Worm (Caenorhabditis elegans) whole organism, early embryonic: ENCODE data around the gene mcm-10.

Experiments
- B0310.2 ChIP-seq: sonication (generic microtip); optimal IDR thresholded peaks from 2 replicates; lab custom pipeline; 2016; ENCODE audit warnings: mild to moderate bottlenecking, missing genetic modification characterization, missing compliant biosample characterization
- F13C5.2 ChIP-seq: sonication (generic microtip); optimal IDR thresholded peaks from 2 replicates; lab custom pipeline; 2017; ENCODE audit warnings: mild to moderate bottlenecking, missing genetic modification characterization, inconsistent platforms, missing compliant biosample characterization
- aly-1 ChIP-seq: sonication (generic microtip); optimal IDR thresholded peaks from 2 replicates; lab custom pipeline; 2016; ENCODE audit warnings: missing genetic modification characterization, missing compliant biosample characterization
- ama-1 ChIP-seq: fragments of 150-350 bp; optimal IDR thresholded peaks from 2 replicates; lab custom pipeline; 2014
- ceh-13 ChIP-seq: fragments of 200-800 bp; sonication (Bioruptor generic); optimal IDR thresholded peaks from 2 replicates; lab custom pipeline; 2018; ENCODE audit warnings: mild to moderate bottlenecking, missing genetic modification characterization, missing compliant biosample characterization
- ceh-36 ChIP-seq: sonication (generic microtip); optimal IDR thresholded peaks from 2 replicates; lab custom pipeline; 2016; ENCODE audit warnings: missing genetic modification characterization, inconsistent platforms, missing compliant biosample characterization
- ets-7 ChIP-seq: sonication (generic microtip); optimal IDR thresholded peaks from 2 replicates; lab custom pipeline; 2016; ENCODE audit warnings: missing genotype, missing genetic modification characterization, missing compliant biosample characterization
- flt-1 ChIP-seq: fragments of 200-800 bp; sonication (Bioruptor generic); IDR thresholded peaks from 2 replicates; pipeline ENCODE4 v1.3.6; 2022; ENCODE audit warnings: missing genetic modification characterization, missing compliant biosample characterization
- hmbx-1 ChIP-seq: sonication (generic microtip); optimal IDR thresholded peaks from 2 replicates; lab custom pipeline; 2016; ENCODE audit warnings: mild to moderate bottlenecking, missing genetic modification characterization, missing compliant biosample characterization
- hmg-4 ChIP-seq: fragments of 200-800 bp; sonication (Bioruptor generic); optimal IDR thresholded peaks from 2 replicates; lab custom pipeline; 2018; ENCODE audit warnings: mild to moderate bottlenecking, missing genetic modification characterization, missing compliant biosample characterization
- hnd-1 ChIP-seq: sonication (generic microtip); optimal IDR thresholded peaks from 2 replicates; lab custom pipeline; 2016; ENCODE audit warnings: missing genetic modification characterization, missing compliant biosample characterization
- pes-1 ChIP-seq: fragments of 200-800 bp; sonication (Bioruptor generic); IDR thresholded peaks from 2 replicates; pipeline ENCODE4 v1.3.6; 2022; ENCODE audit warnings: missing genetic modification reagents, missing genetic modification characterization, missing compliant biosample characterization
- scrt-1 ChIP-seq: fragments of 200-800 bp; sonication (Bioruptor generic); IDR thresholded peaks from 2 replicates; pipeline ENCODE4 v1.3.6; 2022; ENCODE audit warnings: missing genetic modification characterization, missing compliant biosample characterization
- sea-1 ChIP-seq: fragments of 200-800 bp; sonication (Bioruptor generic); conservative IDR thresholded peaks from 2 replicates; pipeline ENCODE4 v1.3.6; 2022; ENCODE audit warnings: missing genetic modification characterization, missing compliant biosample characterization
- tbx-11 ChIP-seq: fragments of 200-800 bp; sonication (Bioruptor generic); IDR thresholded peaks from 2 replicates; pipeline ENCODE4 v1.3.6; 2022; ENCODE audit warnings: missing genetic modification characterization, missing compliant biosample characterization
- tbx-37 ChIP-seq: fragments of 200-800 bp; sonication (Bioruptor generic); conservative IDR thresholded peaks from 2 replicates; pipeline ENCODE4 v1.3.6; 2022; ENCODE audit warnings: missing genetic modification reagents, missing genetic modification characterization, missing compliant biosample characterization
- tra-4 ChIP-seq: sonication (generic microtip); optimal IDR thresholded peaks from 2 replicates; lab custom pipeline; 2017; ENCODE audit warnings: missing genetic modification characterization, missing compliant biosample characterization

mcm-10 gene

DNA sequence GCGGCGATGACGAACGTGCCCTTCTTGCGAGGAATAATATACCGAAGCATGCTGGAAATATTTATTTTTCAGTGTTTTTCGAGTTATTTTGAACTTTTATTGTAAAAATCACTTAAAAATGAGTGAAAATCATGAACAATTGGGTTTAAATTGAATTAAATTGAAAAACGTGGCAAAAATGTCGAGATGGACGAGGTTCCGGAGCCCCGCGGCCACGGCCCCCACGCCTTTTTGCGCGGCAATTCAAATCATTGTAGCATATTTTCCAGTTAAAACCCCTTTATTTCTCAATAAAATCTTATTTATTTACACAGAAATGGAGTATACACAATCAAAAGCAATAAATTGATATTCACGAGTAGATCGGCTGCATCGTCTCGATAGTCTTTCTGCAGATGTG, 31.3 kb upstream of the mcm-10 start:
- no peak for TF ChIP-seq ets-7
- TF ChIP-seq hmbx-1 (tag; lab: Kevin White, UChicago) = no peak
- TF ChIP-seq pes-1 (GFP tag; lab: Robert Waterston, UW) = peak; percentile 63
- no peak for TF ChIP-seq flt-1 (GFP tag; lab: Robert Waterston, UW)
- peak; percentile 64 for TF ChIP-seq tbx-37 (GFP tag; lab: Robert Waterston, UW)

DNA sequence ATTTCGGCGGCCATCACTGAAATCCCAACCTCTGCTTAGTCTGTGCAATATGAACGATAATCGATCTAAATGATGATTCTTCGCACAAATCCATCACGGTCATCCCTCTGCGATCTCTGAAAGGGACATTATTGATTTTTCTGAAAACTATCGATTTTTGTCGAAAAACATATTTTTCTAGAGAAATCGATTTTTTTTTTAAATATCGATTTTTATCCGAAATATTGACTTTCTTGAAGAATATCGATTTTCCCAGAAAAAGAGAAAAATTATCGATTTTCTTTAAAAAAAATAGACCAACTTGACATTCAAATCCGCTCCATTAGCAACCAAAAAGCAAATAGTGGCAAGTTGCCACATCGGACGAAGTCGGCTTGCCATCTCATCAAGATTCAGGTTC, 30.0 kb upstream of the mcm-10 start:
- TF ChIP-seq ets-7 = no peak

DNA sequence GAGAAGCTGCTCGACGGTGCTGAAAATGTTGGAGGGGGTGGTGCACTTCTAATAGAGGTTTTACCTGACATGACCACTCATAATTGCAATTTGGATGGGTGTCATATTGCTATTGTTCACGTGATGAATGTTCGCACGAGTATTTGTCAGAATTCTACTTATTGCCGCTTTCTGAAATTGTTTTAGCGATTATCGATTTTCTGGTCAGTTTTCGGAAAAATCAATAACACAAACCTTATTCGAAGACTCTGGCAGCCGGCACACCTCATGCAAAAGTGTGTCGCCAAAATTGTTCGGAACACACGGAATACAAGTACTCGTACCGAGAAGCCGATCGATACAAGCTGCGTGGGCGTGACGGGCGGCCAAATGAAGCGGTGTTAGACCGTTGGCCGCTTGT, 29.1 kb upstream of the mcm-10 start:
- TF ChIP-seq aly-1 (tag; lab: Kevin White, UChicago) = no peak
- TF ChIP-seq ceh-13 (GFP tag; lab: Kevin White, UChicago) = no peak
- no peak for TF ChIP-seq ceh-36 (tag; lab: Kevin White, UChicago)
- TF ChIP-seq B0310.2 (tag; lab: Kevin White, UChicago) = no peak
- TF ChIP-seq flt-1 (GFP tag; lab: Robert Waterston, UW) = no peak

DNA sequence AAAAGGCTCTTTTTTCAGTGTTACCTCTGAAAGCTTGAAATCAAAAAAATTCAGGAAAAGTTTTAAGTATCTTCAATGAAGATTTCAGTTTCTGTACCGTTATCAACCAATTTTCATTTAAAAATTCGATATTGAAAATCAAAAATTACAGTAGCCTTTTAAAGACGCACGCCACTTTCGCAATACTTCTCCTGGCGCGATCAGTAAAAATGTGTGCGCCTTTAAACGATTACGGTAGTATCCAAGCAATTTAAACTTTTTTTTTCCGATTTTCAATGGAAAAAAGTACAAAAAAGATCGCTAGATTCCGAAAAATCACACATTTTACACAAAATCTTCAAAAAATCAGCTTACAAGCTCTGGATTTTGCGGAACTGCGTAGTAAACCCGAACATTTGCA, 27.5 kb upstream of the mcm-10 start:
- TF ChIP-seq hmg-4 (GFP tag; lab: Kevin White, UChicago) (no peak), F13C5.2 (tag; lab: Kevin White, UChicago) (no peak), B0310.2 (tag; lab: Kevin White, UChicago) (no peak), pes-1 (GFP tag; lab: Robert Waterston, UW) (no peak), sea-1 (GFP tag; lab: Robert Waterston, UW) (no peak), ceh-36 (tag; lab: Kevin White, UChicago) (no peak), hnd-1 (tag; lab: Kevin White, UChicago) (no peak), scrt-1 (GFP tag; lab: Robert Waterston, UW) (no peak), tbx-11 (GFP tag; lab: Robert Waterston, UW) (no peak), hmbx-1 (tag; lab: Kevin White, UChicago) (no peak), ama-1 (lab: Kevin White, UChicago) (no peak), ceh-13 (GFP tag; lab: Kevin White, UChicago) (no peak), tra-4 (tag; lab: Kevin White, UChicago) (no peak), tbx-37 (GFP tag; lab: Robert Waterston, UW) (no peak), aly-1 (tag; lab: Kevin White, UChicago) (no peak), ets-7 (no peak), flt-1 (GFP tag; lab: Robert Waterston, UW) (no peak)

DNA sequence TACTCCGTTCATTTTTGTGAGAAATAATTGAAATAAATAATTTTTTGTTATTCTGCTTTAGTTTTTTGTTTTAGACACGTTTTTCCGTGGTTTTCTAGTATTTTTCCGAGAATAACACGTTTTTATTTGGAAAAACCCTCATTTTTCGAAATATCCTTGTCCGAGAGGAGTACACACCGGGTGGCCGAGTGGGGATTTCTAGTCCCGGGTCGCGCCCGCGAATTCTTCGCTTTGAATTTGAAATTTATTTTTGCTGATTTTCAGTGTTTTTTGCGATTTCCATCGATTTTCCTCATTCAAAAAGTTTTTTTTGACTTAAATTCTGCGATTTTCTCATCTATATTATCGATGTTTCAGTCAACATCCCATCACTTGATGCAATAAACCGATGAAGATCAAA, 26.8 kb upstream of the mcm-10 start, which contains the start of the genes gly-9, mib-1 and smc-3:
Gene gly-9, minus strand, starts transcription at position 27 of the 400 bp plus-strand sequence.
Gene mib-1, minus strand, starts transcription at position 123 of the 400 bp plus-strand sequence.
Gene smc-3, plus strand, starts transcription at position 351 of the 400 bp plus-strand sequence.
- 0 out of 2 replicates have a peak, but pooled peaks have one; percentile 60 for TF ChIP-seq scrt-1 (GFP tag; lab: Robert Waterston, UW)
- peak; percentile 83 for TF ChIP-seq tbx-37 (GFP tag; lab: Robert Waterston, UW)
- peak; percentile 66 for TF ChIP-seq pes-1 (GFP tag; lab: Robert Waterston, UW)
- peak; percentile 15 for TF ChIP-seq ets-7
- TF ChIP-seq hmbx-1 (tag; lab: Kevin White, UChicago) = no peak
- TF ChIP-seq tbx-11 (GFP tag; lab: Robert Waterston, UW) = 0 out of 2 replicates have a peak, but pooled peaks have one; percentile 34

DNA sequence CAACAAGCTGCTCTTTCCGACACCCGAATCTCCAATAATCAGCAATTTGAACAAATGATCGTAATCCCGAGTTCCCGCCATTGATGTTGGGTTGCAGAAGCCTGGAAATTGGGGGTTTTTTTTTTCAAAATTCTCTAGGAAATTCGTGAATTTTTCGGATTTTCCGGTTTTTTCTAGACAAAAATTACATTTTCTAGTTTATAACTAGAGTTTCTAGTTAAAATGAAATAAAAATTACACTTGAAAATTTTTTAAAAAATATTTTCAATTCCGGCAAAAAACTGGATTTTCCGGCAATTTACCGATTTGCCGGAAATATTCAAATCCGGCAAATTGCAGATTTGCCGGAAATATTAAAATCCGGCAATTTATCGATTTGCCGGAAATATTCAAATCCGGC, 5.9 kb upstream of the mcm-10 start, which contains the start of gene rab-35:
Gene rab-35, minus strand, starts transcription at position 101 of the 400 bp plus-strand sequence.
- TF ChIP-seq tra-4 (tag; lab: Kevin White, UChicago) (no peak), ceh-13 (GFP tag; lab: Kevin White, UChicago) (no peak), ceh-36 (tag; lab: Kevin White, UChicago) (no peak), sea-1 (GFP tag; lab: Robert Waterston, UW) (no peak), tbx-37 (GFP tag; lab: Robert Waterston, UW) (no peak)

DNA sequence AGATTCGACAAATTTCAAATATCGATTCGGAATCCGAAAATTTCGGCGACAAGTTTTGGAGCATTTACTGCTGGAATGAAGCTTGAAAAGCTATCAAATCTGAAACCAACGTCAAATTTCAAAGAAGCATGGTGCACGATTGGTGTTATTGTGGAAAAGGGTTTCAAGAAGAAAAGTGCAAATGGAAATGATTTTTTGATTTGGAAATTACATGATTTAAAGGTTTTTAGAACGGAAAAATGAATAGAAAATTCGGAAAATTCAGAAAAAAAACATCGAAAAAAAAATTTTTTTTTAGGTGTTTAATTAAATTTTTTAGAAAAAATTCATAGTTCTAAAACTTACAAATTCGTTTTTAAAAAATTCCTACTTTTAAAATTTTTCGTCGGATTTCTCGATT, 761 bp downstream of the mcm-10 start, which contains the start of gene teg-1:
Gene teg-1, minus strand, starts transcription at position 101 of the 400 bp plus-strand sequence.
- TF ChIP-seq ceh-13 (GFP tag; lab: Kevin White, UChicago) (no peak), flt-1 (GFP tag; lab: Robert Waterston, UW) (no peak), tbx-37 (GFP tag; lab: Robert Waterston, UW) (no peak), hmbx-1 (tag; lab: Kevin White, UChicago) (no peak), hmg-4 (GFP tag; lab: Kevin White, UChicago) (no peak), hnd-1 (tag; lab: Kevin White, UChicago) (no peak), sea-1 (GFP tag; lab: Robert Waterston, UW) (no peak), pes-1 (GFP tag; lab: Robert Waterston, UW) (no peak), tbx-11 (GFP tag; lab: Robert Waterston, UW) (no peak), ets-7 (no peak), F13C5.2 (tag; lab: Kevin White, UChicago) (no peak), B0310.2 (tag; lab: Kevin White, UChicago) (no peak), ceh-36 (tag; lab: Kevin White, UChicago) (no peak), tra-4 (tag; lab: Kevin White, UChicago) (no peak)

DNA sequence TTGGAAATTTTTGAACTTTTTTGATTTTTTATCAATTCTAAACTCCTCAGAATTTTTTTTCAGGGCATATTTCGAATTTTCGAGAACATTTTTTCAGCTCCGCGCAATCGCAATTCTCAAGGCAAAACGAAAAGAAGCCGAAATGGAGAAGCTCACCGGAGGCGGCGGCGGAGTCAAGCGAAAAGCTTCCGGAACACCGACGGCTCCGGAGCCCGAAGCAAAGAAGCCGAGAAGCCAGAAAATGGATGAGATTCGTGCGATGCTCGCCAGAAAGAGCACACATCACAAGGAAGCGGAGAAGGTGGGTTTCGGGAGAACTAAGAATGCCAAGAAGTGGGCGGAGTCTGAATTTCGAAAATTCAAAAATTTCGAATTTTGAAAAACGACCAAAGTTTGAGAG, 6.7 kb downstream of the mcm-10 start:
- TF ChIP-seq ceh-13 (GFP tag; lab: Kevin White, UChicago) (no peak), ets-7 (no peak)
